Fruit fly (Drosophila melanogaster): ENCODE measurements around the gene CG42537.
A peak's percentile ranks its signal among the peaks of the same experiment; 100 is the strongest.

The CG42537 gene

DNA sequence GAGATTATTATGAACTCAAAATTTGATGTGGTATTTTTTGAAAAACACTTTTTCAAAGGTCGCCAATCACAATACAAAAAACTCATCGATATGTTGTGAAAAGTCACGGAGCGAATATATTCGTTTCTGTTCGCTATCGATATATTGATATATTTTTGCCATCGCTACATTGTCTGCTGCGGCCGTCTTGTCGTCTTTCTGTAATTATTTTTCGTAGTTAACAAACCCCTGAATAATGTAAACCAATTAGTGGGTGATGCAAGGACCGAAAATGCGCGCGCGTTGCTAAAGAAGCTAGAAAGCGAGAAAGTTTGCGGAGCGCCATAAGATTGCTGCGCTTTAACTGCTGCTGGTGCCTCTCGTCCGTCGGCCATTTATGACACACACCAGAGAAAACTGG lies 26.8 kb upstream of the CG42537 start, which contains the start of gene Pak (continued):
- TF ChIP-seq CG1832 (GFP tag; optimal IDR thresholded peaks at IDR 0.05) (no peak), gem (tag; optimal IDR thresholded peaks at IDR 0.05) (peak; percentile 46), Vsx1 (GFP tag; optimal IDR thresholded peaks at IDR 0.05) (no peak), CG8281 (tag; optimal IDR thresholded peaks at IDR 0.05) (no peak), GATAe (GFP tag; conservative IDR thresholded peaks at IDR 0.05) (no peak), CG10654 (GFP tag; optimal IDR thresholded peaks at IDR 0.05) (no peak), Awh (GFP tag; IDR thresholded peaks at IDR 0.05) (no peak), Dll (GFP tag; IDR thresholded peaks at IDR 0.05; ENCODE audit: partially characterized antibody) (peak; percentile 94), ems (GFP tag; optimal IDR thresholded peaks at IDR 0.05) (no peak), CG15601 (tag; optimal IDR thresholded peaks at IDR 0.05) (peak; percentile 3), Six4 (GFP tag; optimal IDR thresholded peaks at IDR 0.05) (no peak), usp (GFP tag; optimal IDR thresholded peaks at IDR 0.05) (no peak), pzg (GFP tag; optimal IDR thresholded peaks at IDR 0.05) (peak; percentile 77), dmrt99B (tag; optimal IDR thresholded peaks at IDR 0.05) (no peak), CG18011 (GFP tag; optimal IDR thresholded peaks at IDR 0.05) (no peak), CTCF (GFP tag; optimal IDR thresholded peaks at IDR 0.05) (peak; percentile 15), Adf1 (GFP tag; IDR thresholded peaks at IDR 0.05) (peak; percentile 39; the same call in 1 of the 2 replicates), CG9876 (GFP tag; optimal IDR thresholded peaks at IDR 0.05) (no peak), CG2202 (tag; optimal IDR thresholded peaks at IDR 0.05) (no peak), CG18599 (GFP tag; optimal IDR thresholded peaks at IDR 0.05) (no peak), tin (GFP tag; optimal IDR thresholded peaks at IDR 0.05) (no peak), nmo (GFP tag; optimal IDR thresholded peaks at IDR 0.05) (peak; percentile 32), CG31365 (tag; optimal IDR thresholded peaks at IDR 0.05) (no peak), ewg (GFP tag; optimal IDR thresholded peaks at IDR 0.05) (no peak), CG3281 (GFP tag; optimal IDR thresholded peaks at IDR 0.05) (no peak), Nf-YB (GFP tag; optimal IDR thresholded peaks at IDR 0.05) (no peak), fd102C (GFP tag; optimal IDR thresholded peaks at IDR 0.05) (no peak), CG2712 (tag; optimal IDR thresholded peaks at IDR 0.05) (peak; percentile 36), mirr (GFP tag; optimal IDR thresholded peaks at IDR 0.05) (no peak), eve (GFP tag; optimal IDR thresholded peaks at IDR 0.05) (no peak), sima (GFP tag; optimal IDR thresholded peaks at IDR 0.05) (no peak), CG18764 (GFP tag; optimal IDR thresholded peaks at IDR 0.05) (no peak), bcd (GFP tag; optimal IDR thresholded peaks at IDR 0.05) (no peak), gro (GFP tag; optimal IDR thresholded peaks at IDR 0.05) (no peak), ara (GFP tag; IDR thresholded peaks at IDR 0.05) (no peak), bab2 (GFP tag; optimal IDR thresholded peaks at IDR 0.05) (no peak), Ravus (GFP tag; IDR thresholded peaks at IDR 0.05) (no peak), Deaf1 (tag; optimal IDR thresholded peaks at IDR 0.05) (no peak), vvl (GFP tag; IDR thresholded peaks at IDR 0.05) (no peak), Ada2b (GFP tag; IDR thresholded peaks at IDR 0.05) (no peak), Dad (GFP tag; optimal IDR thresholded peaks at IDR 0.05) (no peak), croc (GFP tag; conservative IDR thresholded peaks at IDR 0.05) (no peak), CG4854 (GFP tag; optimal IDR thresholded peaks at IDR 0.05) (no peak), abd-A (tag; optimal IDR thresholded peaks at IDR 0.05) (no peak), pita (GFP tag; optimal IDR thresholded peaks at IDR 0.05) (no peak), zfh1 (GFP tag; IDR thresholded peaks at IDR 0.05) (no peak), trh (GFP tag; optimal IDR thresholded peaks at IDR 0.05) (no peak), CG9437 (GFP tag; optimal IDR thresholded peaks at IDR 0.05) (no peak), h (optimal IDR thresholded peaks at IDR 0.05) (no peak), Oli (tag; optimal IDR thresholded peaks at IDR 0.05) (no peak), CG17328 (GFP tag; IDR thresholded peaks at IDR 0.05) (no peak), CG8944 (GFP tag; optimal IDR thresholded peaks at IDR 0.05) (no peak), fd96Cb (tag; optimal IDR thresholded peaks at IDR 0.05) (no peak)

All from whole organism, embryonic.